Worm (Caenorhabditis elegans) whole organism, L1 larva: Measurements from ENCODE around the gene hrg-6.

Experiments used
- fkh-8 ChIP-seq: sonication (generic microtip); optimal IDR thresholded peaks from 2 replicates; lab custom pipeline; 2016; ENCODE audit warnings: mild to moderate bottlenecking, missing genetic modification characterization, missing compliant biosample characterization
- lin-13 ChIP-seq: fragments of 150-350 bp; optimal IDR thresholded peaks from 2 replicates; lab custom pipeline; 2014; ENCODE audit warnings: missing biosample characterization, missing genetic modification reagents, missing genetic modification characterization
- skn-1 ChIP-seq: fragments of 150-350 bp; optimal IDR thresholded peaks from 2 replicates; lab custom pipeline; 2014; ENCODE audit warnings: missing biosample characterization, missing genetic modification characterization

- no peak for TF ChIP-seq lin-13 (GFP tag; lab: Kevin White, UChicago)
- TF ChIP-seq fkh-8, result no peak
- TF ChIP-seq skn-1 (tag; lab: Kevin White, UChicago), result no peak
These were observed 17.4 kb downstream of the hrg-6 start, which contains the start of gene F36H1.3 for ce11 chrIV:11049806-11050205.
